Worm (Caenorhabditis elegans): Measurements from ENCODE around the gene Y39A1A.27.

- TF ChIP-seq skn-1 (tag; optimal IDR thresholded peaks at IDR 0.05) (no peak), unc-130 (tag; optimal IDR thresholded peaks at IDR 0.05) (no peak), sox-4 (tag; optimal IDR thresholded peaks at IDR 0.05) (no peak)
These were observed 33.7 kb upstream of the Y39A1A.27 start, which contains the start of gene rabx-5 for ce11 chrIII:10605049-10605448.

Measured in whole organism, L1 larva.